Fruit fly (Drosophila melanogaster) ovary, adult (tissue): Measurements from ENCODE around the gene Twdlalpha.

Experiments used
- CG17801 ChIP-seq: fragments of 200-800 bp; optimal IDR thresholded peaks from 2 replicates; lab custom pipeline; 2019; ENCODE audit warnings: missing biosample characterization, mild to moderate bottlenecking, missing genetic modification characterization, moderate library complexity; ENCODE audit not compliant: partially characterized antibody

Twdlalpha gene

dm6 chrX:16782175-16782916, 39.7 kb downstream of the Twdlalpha start:
- TF ChIP-seq CG17801 (GFP tag; lab: Kevin White, UChicago) = no peak

dm6 chrX:16783141-16783715, 40.6 kb downstream of the Twdlalpha start, which contains the start of gene if:
if (minus strand) TSS chrX:16783434.
- TF ChIP-seq CG17801 (GFP tag; lab: Kevin White, UChicago) = no peak

- TF ChIP-seq CG17801 (GFP tag; lab: Kevin White, UChicago) = no peak
These were observed 41.1 kb downstream of the Twdlalpha start, which contains the start of gene mRpL22 for dm6 chrX:16783743-16784142. mRpL22 (plus strand) TSS chrX:16783933.

dm6 chrX:16786860-16787415, 44.3 kb downstream of the Twdlalpha start, which contains the start of the genes CG9609 and Sap30:
CG9609 (minus strand) TSS chrX:16787008.
Sap30 (plus strand) TSS chrX:16787283.
- no peak for TF ChIP-seq CG17801 (GFP tag; lab: Kevin White, UChicago)

- TF ChIP-seq CG17801 (GFP tag; lab: Kevin White, UChicago) = no peak
These were observed 44.8 kb downstream of the Twdlalpha start for dm6 chrX:16787416-16787900.

- TF ChIP-seq CG17801 (GFP tag; lab: Kevin White, UChicago) = no peak
These were observed 48.4 kb downstream of the Twdlalpha start, which contains the start of gene Rrp45 for dm6 chrX:16791058-16791457. Rrp45 (minus strand) TSS chrX:16791266.

dm6 chrX:16791920-16792829, 49.5 kb downstream of the Twdlalpha start, which contains the start of gene CG4768:
CG4768 (plus strand) TSS chrX:16792119.
- peak; percentile 1 for TF ChIP-seq CG17801 (GFP tag; lab: Kevin White, UChicago)

dm6 chrX:16793129-16793748, 50.6 kb downstream of the Twdlalpha start:
- no peak for TF ChIP-seq CG17801 (GFP tag; lab: Kevin White, UChicago)
